Worm (Caenorhabditis elegans) whole organism, L1 larva: ENCODE results near the gene pifk-1.

Experiments
- C04F5.9 ChIP-seq: sonication (generic microtip); optimal IDR thresholded peaks from 2 replicates; lab custom pipeline; 2016; ENCODE audit warnings: missing genetic modification characterization, missing compliant biosample characterization
- C16A3.4 ChIP-seq: fragments of 150-350 bp; optimal IDR thresholded peaks from 2 replicates; lab custom pipeline; 2014; ENCODE audit warnings: missing biosample characterization, missing genetic modification characterization
- ama-1 ChIP-seq: fragments of 150-350 bp; optimal IDR thresholded peaks from 2 replicates; lab custom pipeline; 2014
- ceh-63 ChIP-seq: fragments of 200-800 bp; sonication (Bioruptor generic); optimal IDR thresholded peaks from 2 replicates; lab custom pipeline; 2018; ENCODE audit warnings: mild to moderate bottlenecking, missing genetic modification characterization, missing compliant biosample characterization
- ceh-8 ChIP-seq: fragments of 200-800 bp; sonication (Bioruptor generic); optimal IDR thresholded peaks from 2 replicates; lab custom pipeline; 2018; ENCODE audit warnings: mild to moderate bottlenecking, missing genetic modification characterization, moderate library complexity, missing compliant biosample characterization
- ceh-82 ChIP-seq, 3 experiments: fragments of 150-350 bp in 1 of 3; sonication (generic microtip) in 2 of 3; optimal IDR thresholded peaks; 2 replicates each; lab custom pipeline; 2014 to 2017; ENCODE audit warnings: missing biosample characterization in 3 of 3, missing genetic modification characterization in 3 of 3
- ceh-88 ChIP-seq: fragments of 200-800 bp; sonication (Bioruptor generic); IDR thresholded peaks from 2 replicates; pipeline ENCODE4 v1.3.6; 2022; ENCODE audit warnings: missing genetic modification characterization, missing compliant biosample characterization
- ces-1 ChIP-seq: fragments of 150-350 bp; optimal IDR thresholded peaks from 2 replicates; lab custom pipeline; 2014; ENCODE audit warnings: missing biosample characterization, missing genetic modification reagents, missing genetic modification characterization
- efl-1 ChIP-seq, 4 experiments: fragments of 150-350 bp; optimal IDR thresholded peaks in 3 of 4; peaks in 1 of 4; 1 replicate in 1 of 4; 2 replicates in 3 of 4; lab custom pipeline; 2014; ENCODE audit warnings: missing biosample characterization in 2 of 4, missing genetic modification characterization in 2 of 4, missing genetic modification reagents in 2 of 4
- egl-27 ChIP-seq, 2 experiments: fragments of 150-350 bp in 1 of 2; sonication (generic microtip); optimal IDR thresholded peaks; 3 replicates each; lab custom pipeline; 2017 to 2018; ENCODE audit warnings: missing biosample characterization in 2 of 2, missing genetic modification characterization in 2 of 2, missing genetic modification reagents in 2 of 2
- elt-3 ChIP-seq, 6 experiments: fragments of 150-350 bp in 1 of 6; sonication (generic microtip); optimal IDR thresholded peaks; 2 replicates each; lab custom pipeline; 2017 to 2018; ENCODE audit warnings: missing biosample characterization in 6 of 6, missing genetic modification characterization in 6 of 6, inconsistent platforms in 1 of 6
- ets-5 ChIP-seq: fragments of 200-800 bp; sonication (Bioruptor generic); IDR thresholded peaks from 2 replicates; pipeline ENCODE4 v1.3.6; 2022; ENCODE audit warnings: missing genetic modification characterization, missing compliant biosample characterization
- fkh-10 ChIP-seq: sonication (generic microtip); optimal IDR thresholded peaks from 2 replicates; lab custom pipeline; 2017; ENCODE audit warnings: missing biosample characterization, missing genetic modification reagents, missing genetic modification characterization
- fkh-8 ChIP-seq: sonication (generic microtip); optimal IDR thresholded peaks from 2 replicates; lab custom pipeline; 2016; ENCODE audit warnings: mild to moderate bottlenecking, missing genetic modification characterization, missing compliant biosample characterization
- fos-1 ChIP-seq: fragments of 150-350 bp; optimal IDR thresholded peaks from 2 replicates; lab custom pipeline; 2014; ENCODE audit warnings: missing biosample characterization, missing genetic modification characterization
- grh-1 ChIP-seq: fragments of 200-800 bp; sonication (Bioruptor generic); IDR thresholded peaks from 2 replicates; pipeline ENCODE4 v1.3.6; 2022; ENCODE audit warnings: missing genetic modification reagents, missing genetic modification characterization, missing compliant biosample characterization
- hlh-4 ChIP-seq: sonication (generic microtip); optimal IDR thresholded peaks from 2 replicates; lab custom pipeline; 2016; ENCODE audit warnings: mild to moderate bottlenecking, missing genetic modification characterization, missing compliant biosample characterization
- hpl-2 ChIP-seq: fragments of 150-350 bp; optimal IDR thresholded peaks from 2 replicates; lab custom pipeline; 2014; ENCODE audit warnings: missing biosample characterization, missing genetic modification reagents, missing genetic modification characterization
- isw-1 ChIP-seq: fragments of 200-800 bp; sonication (Bioruptor generic); IDR thresholded peaks from 2 replicates; pipeline ENCODE4 v1.3.6; 2022; ENCODE audit warnings: missing genetic modification characterization, missing compliant biosample characterization
- jun-1 ChIP-seq: fragments of 150-350 bp; optimal IDR thresholded peaks from 2 replicates; lab custom pipeline; 2014; ENCODE audit warnings: missing biosample characterization, missing genetic modification reagents, missing genetic modification characterization
- lin-15B ChIP-seq: fragments of 150-350 bp; sonication (generic microtip); optimal IDR thresholded peaks from 3 replicates; lab custom pipeline; 2014; ENCODE audit warnings: missing biosample characterization, missing genetic modification characterization
- lin-39 ChIP-seq: fragments of 150-350 bp; optimal IDR thresholded peaks from 2 replicates; lab custom pipeline; 2014; ENCODE audit warnings: missing biosample characterization, missing genetic modification reagents, missing genetic modification characterization
- mdl-1 ChIP-seq, 2 experiments: fragments of 150-350 bp; optimal IDR thresholded peaks; 2 replicates each; lab custom pipeline; 2014 to 2017; ENCODE audit warnings: missing biosample characterization in 2 of 2, missing genetic modification characterization in 2 of 2, inconsistent platforms in 1 of 2
- nhr-11 ChIP-seq: fragments of 150-350 bp; optimal IDR thresholded peaks from 2 replicates; lab custom pipeline; 2014; ENCODE audit warnings: missing biosample characterization, missing genetic modification characterization
- nhr-12 ChIP-seq: sonication (generic microtip); optimal IDR thresholded peaks from 2 replicates; lab custom pipeline; 2017; ENCODE audit warnings: missing biosample characterization, missing genetic modification characterization
- nhr-19 ChIP-seq: fragments of 200-800 bp; sonication (Bioruptor generic); conservative IDR thresholded peaks from 2 replicates; pipeline ENCODE4 v1.3.6; 2022; ENCODE audit warnings: missing genetic modification characterization, missing compliant biosample characterization
- nhr-20 ChIP-seq: sonication (generic microtip); optimal IDR thresholded peaks from 2 replicates; lab custom pipeline; 2016; ENCODE audit warnings: mild to moderate bottlenecking, missing genetic modification characterization, missing compliant biosample characterization
- nhr-237 ChIP-seq: fragments of 150-350 bp; optimal IDR thresholded peaks from 2 replicates; lab custom pipeline; 2014; ENCODE audit warnings: missing biosample characterization, missing genetic modification characterization
- nhr-28 ChIP-seq: fragments of 150-350 bp; optimal IDR thresholded peaks from 2 replicates; lab custom pipeline; 2014; ENCODE audit warnings: missing biosample characterization, missing genetic modification characterization
- nhr-71 ChIP-seq: sonication (generic microtip); optimal IDR thresholded peaks from 2 replicates; lab custom pipeline; 2016; ENCODE audit warnings: mild to moderate bottlenecking, missing genetic modification characterization, moderate library complexity, missing compliant biosample characterization
- nhr-77 ChIP-seq: fragments of 150-350 bp; optimal IDR thresholded peaks from 2 replicates; lab custom pipeline; 2014; ENCODE audit warnings: missing biosample characterization, missing genetic modification characterization
- nhr-84 ChIP-seq: sonication (generic microtip); optimal IDR thresholded peaks from 2 replicates; lab custom pipeline; 2017; ENCODE audit warnings: missing biosample characterization, missing genetic modification characterization
- nhr-85 ChIP-seq: sonication (generic microtip); peaks from one replicate; lab custom pipeline; 2016; ENCODE audit warnings: missing genetic modification characterization, inconsistent platforms, missing compliant biosample characterization
- nhr-90 ChIP-seq: sonication (generic microtip); optimal IDR thresholded peaks from 2 replicates; lab custom pipeline; 2016; ENCODE audit warnings: mild to moderate bottlenecking, missing genetic modification characterization, missing compliant biosample characterization; ENCODE audit not compliant: poor library complexity
- snu-23 ChIP-seq: sonication (generic microtip); optimal IDR thresholded peaks from 2 replicates; lab custom pipeline; 2016; ENCODE audit warnings: missing genetic modification characterization, missing compliant biosample characterization
- sptf-1 ChIP-seq: fragments of 150-350 bp; optimal IDR thresholded peaks from 2 replicates; lab custom pipeline; 2014; ENCODE audit warnings: missing biosample characterization, missing genetic modification characterization
- tbx-2 ChIP-seq: sonication (generic microtip); optimal IDR thresholded peaks from 2 replicates; lab custom pipeline; 2016; ENCODE audit warnings: missing genetic modification characterization, missing compliant biosample characterization
- ztf-11 ChIP-seq, 2 experiments: sonication (generic microtip); optimal IDR thresholded peaks; 2 replicates each; lab custom pipeline; 2016 to 2017; ENCODE audit warnings: missing genetic modification characterization in 2 of 2, missing biosample characterization in 1 of 2, missing compliant biosample characterization in 1 of 2
- ztf-4 ChIP-seq: fragments of 150-350 bp; optimal IDR thresholded peaks from 2 replicates; lab custom pipeline; 2014; ENCODE audit warnings: missing biosample characterization, missing genetic modification characterization

pifk-1 gene

DNA sequence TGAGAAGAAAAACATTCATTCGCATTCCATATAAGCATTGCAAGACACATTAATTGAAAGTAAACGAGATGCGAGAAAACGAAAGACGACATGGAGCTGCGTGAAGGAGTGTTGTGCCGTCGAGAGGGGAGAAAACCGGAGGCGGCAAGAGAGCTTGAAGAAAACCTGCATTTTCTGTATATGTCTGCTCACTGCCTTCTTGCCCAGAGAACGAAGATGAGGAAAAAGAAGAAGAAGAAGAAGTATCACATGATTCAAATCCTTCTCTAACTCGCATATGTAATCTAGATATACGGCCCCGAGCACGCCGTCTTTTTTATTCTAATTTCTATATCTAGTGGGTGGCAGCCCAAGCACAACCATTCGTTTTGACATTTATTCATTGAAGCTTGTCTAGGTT is 14.0 kb downstream of the pifk-1 start (continued):
- TF ChIP-seq ztf-4 (tag; lab: Kevin White, UChicago) (no peak), sptf-1 (tag; lab: Kevin White, UChicago) (no peak), C04F5.9 (no peak), elt-3 (tag; optimal IDR thresholded peaks at IDR 0.05; lab: Kevin White, UChicago) (no peak), ceh-63 (GFP tag; lab: Kevin White, UChicago) (peak; percentile 49), nhr-77 (no peak), C16A3.4 (no peak), grh-1 (GFP tag; lab: Robert Waterston, UW) (no peak), nhr-71 (tag; lab: Kevin White, UChicago) (peak; percentile 53), fkh-8 (tag; lab: Kevin White, UChicago) (peak; percentile 78), hpl-2 (GFP tag; lab: Kevin White, UChicago) (no peak), lin-15B (no peak)

- no peak for TF ChIP-seq nhr-85 (tag; lab: Kevin White, UChicago)
- no peak for TF ChIP-seq nhr-71 (tag; lab: Kevin White, UChicago)
- no peak for TF ChIP-seq ztf-11 (tag; optimal IDR thresholded peaks at IDR 0.05; lab: Kevin White, UChicago)
- no peak for TF ChIP-seq nhr-11 (tag; lab: Kevin White, UChicago)
- TF ChIP-seq jun-1: no peak
Measured at ce11 chrX:902512-902911, 21.8 kb downstream of the pifk-1 start, which contains the start of gene ZC13.10. Gene ZC13.10 (minus strand): TSS chrX:902612.

DNA sequence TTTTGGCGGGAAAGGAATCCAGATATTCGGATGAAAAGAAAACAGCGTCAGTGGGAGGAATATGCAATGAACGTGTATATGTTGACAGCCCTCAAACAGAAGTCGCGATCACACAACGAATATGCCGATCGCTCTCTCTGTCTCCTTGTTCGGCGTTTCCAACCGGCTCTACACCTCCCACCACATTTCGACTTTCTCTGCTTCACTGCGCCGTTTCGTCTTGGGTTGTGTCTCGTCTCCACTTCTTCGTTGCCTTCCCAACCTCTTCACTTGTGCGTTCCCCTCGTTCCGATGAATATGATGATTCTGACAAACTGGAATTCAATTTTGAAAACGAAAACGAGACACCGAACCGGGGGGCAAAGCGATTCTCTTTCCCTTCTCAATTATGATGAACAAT is 26.4 kb downstream of the pifk-1 start, which contains the start of gene mab-7:
mab-7 (minus strand) TSS at position 101 of the 400 bp plus-strand sequence.
- no peak for TF ChIP-seq mdl-1 (tag; optimal IDR thresholded peaks at IDR 0.05; lab: Kevin White, UChicago)
- no peak for TF ChIP-seq efl-1 (optimal IDR thresholded peaks at IDR 0.05; lab: Kevin White, UChicago)
- no peak for TF ChIP-seq efl-1 (GFP tag; optimal IDR thresholded peaks at IDR 0.05 in 1 of 2; lab: Kevin White, UChicago)
- no peak for TF ChIP-seq egl-27 (tag; optimal IDR thresholded peaks at IDR 0.05; lab: Kevin White, UChicago)
- TF ChIP-seq, all 84 proteins: peak for 0

DNA sequence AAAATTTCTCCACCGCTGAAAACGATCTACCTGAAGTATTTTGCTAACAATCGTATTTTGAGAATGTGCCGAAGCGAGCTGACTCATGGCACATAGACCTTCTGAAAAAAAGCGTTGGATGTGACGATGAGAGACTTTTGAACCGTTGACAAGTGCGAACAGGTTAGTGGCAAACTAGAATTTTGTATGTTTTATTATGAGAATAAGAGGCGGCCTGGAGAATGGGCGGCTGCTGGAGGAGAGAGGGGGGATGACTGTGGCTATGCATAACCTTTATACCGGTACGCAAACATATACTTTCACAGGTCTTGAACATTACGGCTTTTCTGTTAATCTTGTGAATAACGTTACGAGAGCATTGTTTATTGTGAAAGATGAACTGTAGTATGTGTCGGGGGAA is 36.0 kb downstream of the pifk-1 start, which contains the start of gene mam-1:
mam-1 (minus strand) TSS at position 101 of the 400 bp plus-strand sequence.
- TF ChIP-seq hlh-4 (tag; lab: Kevin White, UChicago) (no peak), C16A3.4 (no peak), ces-1 (GFP tag; lab: Kevin White, UChicago) (no peak), elt-3 (tag; optimal IDR thresholded peaks at IDR 0.05; lab: Kevin White, UChicago) (no peak), nhr-20 (tag; lab: Kevin White, UChicago) (no peak), nhr-12 (no peak), ceh-8 (GFP tag; lab: Kevin White, UChicago) (no peak), ceh-82 (tag; optimal IDR thresholded peaks at IDR 0.05; lab: Kevin White, UChicago) (no peak), nhr-71 (tag; lab: Kevin White, UChicago) (no peak), ama-1 (lab: Kevin White, UChicago) (no peak), fos-1 (tag; lab: Kevin White, UChicago) (no peak), fkh-10 (GFP tag; lab: Kevin White, UChicago) (no peak), snu-23 (GFP tag; lab: Kevin White, UChicago) (no peak), nhr-237 (tag; lab: Kevin White, UChicago) (no peak), jun-1 (no peak), ets-5 (no peak), nhr-84 (tag; lab: Kevin White, UChicago) (no peak), fkh-8 (tag; lab: Kevin White, UChicago) (no peak), mdl-1 (tag; optimal IDR thresholded peaks at IDR 0.05; lab: Kevin White, UChicago) (no peak), lin-15B (no peak)
- TF ChIP-seq, all 84 proteins: peak for 0

DNA sequence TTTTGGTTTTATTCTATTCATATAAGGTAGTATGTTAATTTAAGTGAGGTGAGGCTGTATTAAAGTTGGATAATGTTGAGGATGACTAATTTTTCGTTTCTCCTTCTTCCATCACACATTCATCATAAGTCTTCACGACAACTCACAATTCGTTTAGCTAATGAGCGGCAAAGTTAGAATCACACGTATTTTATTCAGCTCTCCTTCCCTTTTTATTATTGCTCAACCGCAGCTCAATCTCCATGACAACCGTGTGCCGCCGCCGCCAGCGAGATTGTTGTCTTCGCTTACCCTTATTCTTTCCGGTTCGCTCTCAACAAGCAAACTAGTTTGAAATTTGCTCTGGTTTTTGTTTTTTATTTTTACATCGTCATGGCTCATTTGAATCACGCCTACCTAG is 43.9 kb downstream of the pifk-1 start, which contains the start of gene ZC13.2:
ZC13.2 (plus strand) TSS at position 301 of the 400 bp plus-strand sequence.
- TF ChIP-seq nhr-90 (tag; lab: Kevin White, UChicago) (no peak), isw-1 (GFP tag; lab: Robert Waterston, UW) (no peak), nhr-19 (GFP tag; lab: Robert Waterston, UW) (no peak), lin-39 (tag; lab: Kevin White, UChicago) (no peak), nhr-28 (tag; lab: Kevin White, UChicago) (no peak), tbx-2 (no peak), ceh-8 (GFP tag; lab: Kevin White, UChicago) (peak; percentile 25), fkh-10 (GFP tag; lab: Kevin White, UChicago) (no peak), fkh-8 (tag; lab: Kevin White, UChicago) (peak; percentile 61), ceh-88 (GFP tag; lab: Robert Waterston, UW) (no peak)
